Fruit fly (Drosophila melanogaster) whole organism: ENCODE measurements around the gene Hsp22.

ENCODE experiments used
- CG8478 ChIP-seq: fragments of >200 bp; optimal IDR thresholded peaks from 2 replicates; lab custom pipeline; 2018; ENCODE audit warnings: inconsistent platforms
- Dll ChIP-seq: fragments of >200 bp; optimal IDR thresholded peaks from 2 replicates; lab custom pipeline; 2017
- psq ChIP-seq: fragments of >200 bp; optimal IDR thresholded peaks from 2 replicates; lab custom pipeline; 2017
- usp ChIP-seq: fragments of >200 bp; optimal IDR thresholded peaks from 2 replicates; lab custom pipeline; 2017; ENCODE audit warnings: missing biosample characterization, missing genetic modification characterization, mixed read lengths

DNA sequence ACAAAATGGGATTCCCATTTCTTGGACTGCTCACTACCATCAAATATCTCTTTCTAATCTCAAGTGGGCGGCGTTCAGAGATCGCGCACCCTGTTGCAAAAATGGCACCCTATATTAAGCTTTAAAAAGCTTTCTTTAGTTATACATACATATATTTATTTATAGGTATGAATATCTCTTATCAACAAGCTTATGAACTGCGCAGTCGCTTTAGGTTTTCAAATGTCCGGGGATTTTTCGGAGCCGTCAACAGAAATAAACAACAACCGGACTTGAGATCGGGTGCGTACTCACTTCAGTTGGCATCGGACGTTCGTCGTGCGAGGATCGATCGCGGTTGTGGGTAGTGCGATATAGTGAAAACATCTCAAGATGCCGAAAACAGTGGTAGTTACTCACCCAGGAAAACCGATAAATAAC lies 23.4 kb upstream of the Hsp22 start, which contains the start of gene PGRP-LF:
- TF ChIP-seq CG8478 (lab: Kevin White, UChicago) (no peak), usp (GFP tag; lab: Kevin White, UChicago) (no peak), psq (lab: Kevin White, UChicago) (no peak), Dll (lab: Kevin White, UChicago) (no peak)
